Worm (Caenorhabditis elegans): Measurements from ENCODE around the gene sqv-3.

Gene sqv-3

DNA sequence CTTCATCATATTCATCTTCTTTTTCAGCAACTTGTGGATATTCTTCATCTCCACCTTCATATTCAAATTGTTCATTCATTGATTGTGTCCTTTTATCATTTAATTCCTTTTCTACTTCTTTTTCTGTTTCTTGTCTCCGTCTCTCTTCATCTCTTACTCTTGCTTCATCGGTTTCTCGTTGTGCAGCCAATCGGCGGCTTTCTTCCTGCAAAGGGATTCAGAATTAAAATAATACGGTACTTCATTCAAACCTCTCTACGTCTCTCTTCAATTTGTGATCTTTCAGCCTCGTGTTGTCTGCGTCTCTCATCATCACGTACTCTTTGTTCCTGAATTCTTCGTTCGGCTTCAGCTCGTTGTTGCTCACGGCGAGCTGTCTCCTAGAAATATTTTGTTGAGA is 39.5 kb downstream of the sqv-3 start:
- TF ChIP-seq pat-9 (tag; optimal IDR thresholded peaks at IDR 0.05) (no peak), odd-2 (tag; optimal IDR thresholded peaks at IDR 0.05) (no peak), elt-2 (tag; optimal IDR thresholded peaks at IDR 0.05) (no peak), ceh-30 (tag; optimal IDR thresholded peaks at IDR 0.05) (no peak), nfya-1 (tag; optimal IDR thresholded peaks at IDR 0.05) (peak; percentile 80), ceh-22 (tag; optimal IDR thresholded peaks at IDR 0.05) (no peak), C08G9.2 (tag; optimal IDR thresholded peaks at IDR 0.05) (no peak)

DNA sequence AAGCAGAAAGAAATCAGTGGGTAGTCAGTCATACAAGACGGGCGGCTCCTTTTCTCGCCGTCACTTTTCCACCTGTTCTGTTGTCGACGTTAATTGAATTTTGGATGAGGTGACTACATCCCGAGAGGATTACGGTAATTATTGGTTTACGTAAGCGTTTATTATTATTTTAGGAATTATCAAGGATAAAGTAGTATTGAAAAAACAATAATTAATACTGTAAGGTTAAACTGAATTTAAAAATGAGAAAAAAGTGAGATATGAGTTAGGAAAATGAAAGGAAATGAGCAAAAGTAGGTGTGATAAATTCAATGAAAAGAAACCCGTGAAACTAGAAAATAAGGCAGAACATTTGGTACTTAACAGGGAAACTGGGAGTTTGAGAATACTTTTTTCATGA is 41.2 kb downstream of the sqv-3 start, which contains the start of gene hlh-4:
hlh-4 (minus strand) TSS at position 101 of the 400 bp plus-strand sequence.
- TF ChIP-seq pag-3 (tag; optimal IDR thresholded peaks at IDR 0.05; ENCODE audit: borderline replicate concordance) (no peak), syd-9 (tag; optimal IDR thresholded peaks at IDR 0.05) (no peak)

DNA sequence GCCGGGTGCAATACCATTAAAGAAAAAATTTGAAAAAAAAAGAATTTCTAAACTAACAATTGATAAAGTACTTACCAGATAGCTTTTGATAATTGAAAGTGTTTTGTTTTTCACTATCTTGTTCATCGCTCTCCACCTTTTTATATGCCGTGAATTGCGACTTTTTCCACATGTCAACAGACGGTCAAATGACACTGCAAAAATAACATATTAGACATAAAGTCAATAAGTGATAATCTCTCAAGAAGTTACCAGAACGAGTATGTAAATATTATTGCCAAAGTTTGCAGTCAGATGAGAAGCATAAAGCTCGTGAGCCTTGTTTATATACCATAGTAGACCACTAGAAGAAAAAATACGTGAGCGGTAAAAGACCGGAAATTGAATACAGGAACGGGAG is 44.3 kb downstream of the sqv-3 start, which contains the start of gene dao-6:
dao-6 (minus strand) TSS at position 345 of the 400 bp plus-strand sequence.
- TF ChIP-seq tbx-7 (tag; optimal IDR thresholded peaks at IDR 0.05) (no peak), pax-1 (tag; optimal IDR thresholded peaks at IDR 0.05) (no peak), ceh-6 (GFP tag; optimal IDR thresholded peaks at IDR 0.05) (no peak), ama-1 (optimal IDR thresholded peaks at IDR 0.05) (no peak), hlh-8 (tag; optimal IDR thresholded peaks at IDR 0.05) (no peak)

ce11 chrIII:9734030-9734429 is 46.1 kb downstream of the sqv-3 start:
- TF ChIP-seq ceh-45 (GFP tag; IDR thresholded peaks at IDR 0.05) = no peak
- TF ChIP-seq tbx-2 (tag; optimal IDR thresholded peaks at IDR 0.05) = no peak
- no peak for TF ChIP-seq pax-1 (tag; optimal IDR thresholded peaks at IDR 0.05)
- no peak for TF ChIP-seq ceh-19 (GFP tag; optimal IDR thresholded peaks at IDR 0.05)
- no peak for TF ChIP-seq eyg-1 (tag; optimal IDR thresholded peaks at IDR 0.05)
- TF ChIP-seq ceh-2 (tag; optimal IDR thresholded peaks at IDR 0.05) = no peak
- TF ChIP-seq ztf-16 (tag; optimal IDR thresholded peaks at IDR 0.05) = no peak
- TF ChIP-seq nhr-232 (tag; optimal IDR thresholded peaks at IDR 0.05) = no peak
- TF ChIP-seq ceh-9 (tag; optimal IDR thresholded peaks at IDR 0.05) = no peak
- no peak for TF ChIP-seq pha-2 (tag; optimal IDR thresholded peaks at IDR 0.05)
- no peak for TF ChIP-seq T23F11.4 (GFP tag; optimal IDR thresholded peaks at IDR 0.05)
- TF ChIP-seq pag-3 (tag; optimal IDR thresholded peaks at IDR 0.05; ENCODE audit: borderline replicate concordance) = no peak
- no peak for TF ChIP-seq che-1 (tag; optimal IDR thresholded peaks at IDR 0.05)

DNA sequence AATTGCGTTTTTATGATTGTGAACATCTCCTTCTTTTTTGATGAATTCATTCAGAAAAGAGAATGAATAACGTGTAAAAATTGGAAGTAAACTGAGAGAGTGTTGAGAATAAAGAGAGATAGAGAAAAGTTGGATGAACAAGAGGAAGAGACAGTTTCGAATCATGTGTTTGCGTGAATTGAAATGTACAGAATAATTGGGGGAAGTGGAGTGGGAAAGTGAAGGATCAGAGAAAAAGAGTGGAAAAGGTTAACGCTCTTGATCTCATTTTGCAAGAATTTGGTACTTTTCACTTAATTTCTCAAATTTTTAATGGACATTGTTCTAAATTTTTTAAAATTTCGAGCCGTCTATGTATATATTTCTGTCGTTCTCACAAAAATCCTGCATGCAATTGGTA is 46.8 kb downstream of the sqv-3 start:
- TF ChIP-seq odd-2 (tag; optimal IDR thresholded peaks at IDR 0.05) = no peak
- TF ChIP-seq lim-6 (tag; optimal IDR thresholded peaks at IDR 0.05) = no peak
- TF ChIP-seq madf-2 (tag; optimal IDR thresholded peaks at IDR 0.05) = no peak
- TF ChIP-seq pqm-1 (tag; optimal IDR thresholded peaks at IDR 0.05) = no peak
- TF ChIP-seq hlh-15 (tag; optimal IDR thresholded peaks at IDR 0.05) = no peak
- TF ChIP-seq ama-1 (optimal IDR thresholded peaks at IDR 0.05) = no peak
- no peak for TF ChIP-seq elt-2 (tag; optimal IDR thresholded peaks at IDR 0.05)
- TF ChIP-seq npax-4 (tag; optimal IDR thresholded peaks at IDR 0.05) = no peak
- TF ChIP-seq fkh-6 (tag; optimal IDR thresholded peaks at IDR 0.05) = no peak
- no peak for TF ChIP-seq ceh-19 (GFP tag; optimal IDR thresholded peaks at IDR 0.05)
- TF ChIP-seq unc-42 (tag; optimal IDR thresholded peaks at IDR 0.05) = no peak
- TF ChIP-seq pha-2 (tag; optimal IDR thresholded peaks at IDR 0.05) = no peak
- no peak for TF ChIP-seq ceh-18 (tag; optimal IDR thresholded peaks at IDR 0.05)
- no peak for TF ChIP-seq F13H6.1 (tag; optimal IDR thresholded peaks at IDR 0.05)
